Worm (Caenorhabditis elegans) whole organism, mixed stage, embryonic: ENCODE results near the gene ZK180.8.

ENCODE experiments used
- M03D4.4 ChIP-seq: sonication (generic microtip); optimal IDR thresholded peaks from 2 replicates; lab custom pipeline; 2017; ENCODE audit warnings: mild to moderate bottlenecking, missing genetic modification characterization, missing compliant biosample characterization
- blmp-1 ChIP-seq: fragments of 150-350 bp; optimal IDR thresholded peaks from 2 replicates; lab custom pipeline; 2014; ENCODE audit warnings: missing biosample characterization, missing genetic modification characterization
- nhr-237 ChIP-seq: fragments of 150-350 bp; optimal IDR thresholded peaks from 2 replicates; lab custom pipeline; 2014; ENCODE audit warnings: missing biosample characterization, missing genetic modification characterization
- nhr-28 ChIP-seq: fragments of 150-350 bp; optimal IDR thresholded peaks from 2 replicates; lab custom pipeline; 2014; ENCODE audit warnings: missing biosample characterization, missing genetic modification characterization
- unc-62 ChIP-seq: fragments of 150-350 bp; optimal IDR thresholded peaks from 2 replicates; lab custom pipeline; 2014; ENCODE audit warnings: missing biosample characterization, missing genetic modification reagents, missing genetic modification characterization

DNA sequence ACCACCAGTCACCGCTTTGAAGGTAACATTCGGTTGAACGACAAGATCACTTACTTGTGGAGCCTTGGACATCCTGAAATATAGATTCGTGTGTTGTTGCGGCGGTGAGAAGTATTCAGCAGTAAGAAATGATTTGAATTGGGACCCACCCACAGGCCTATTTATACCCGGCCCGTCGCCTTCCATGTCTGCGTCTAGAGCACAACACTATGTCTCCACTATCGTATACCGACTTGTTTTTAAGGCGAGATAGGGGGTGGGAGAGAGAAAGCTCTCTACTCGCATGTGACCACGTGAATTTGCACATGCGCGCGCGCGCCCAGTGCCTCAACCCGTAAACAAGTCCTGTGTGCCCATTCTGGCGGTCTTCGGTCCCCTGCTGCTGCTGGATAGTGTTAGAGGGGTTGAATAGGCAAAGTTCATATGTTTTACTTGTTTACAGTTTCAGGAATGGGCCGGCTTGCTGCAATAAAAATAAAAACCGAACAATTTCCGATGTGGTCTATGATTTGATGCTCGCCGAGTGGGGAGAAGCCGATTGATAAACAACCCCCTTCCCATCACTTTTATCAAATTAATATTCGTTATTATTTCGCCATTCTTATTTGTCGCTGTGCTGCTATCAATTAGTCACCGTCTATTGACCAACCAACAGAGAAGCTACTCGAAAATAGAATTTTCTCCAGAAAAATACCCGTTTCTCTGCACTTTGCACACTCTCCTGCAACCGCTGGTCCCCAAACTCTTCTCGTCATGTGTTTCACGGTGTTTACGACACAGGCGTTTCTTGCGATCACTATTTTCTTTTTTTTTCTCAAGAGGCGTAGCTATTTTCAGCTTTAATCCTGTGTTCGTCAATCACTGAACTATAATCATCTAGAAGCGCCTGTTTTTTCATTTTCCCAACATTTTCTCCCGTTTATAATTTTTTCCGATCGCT, 41.5 kb downstream of the ZK180.8 start:
- TF ChIP-seq unc-62 (GFP tag; lab: Kevin White, UChicago), result no peak
- TF ChIP-seq nhr-28 (tag; lab: Kevin White, UChicago), result no peak
- no peak for TF ChIP-seq blmp-1 (tag; lab: Kevin White, UChicago)
- TF ChIP-seq nhr-237, result no peak
- no peak for TF ChIP-seq M03D4.4 (tag; lab: Kevin White, UChicago)
